Worm (Caenorhabditis elegans) whole organism, L1 larva: ENCODE results near the gene F14F9.4.

Experiments
- C16A3.4 ChIP-seq: fragments of 150-350 bp; optimal IDR thresholded peaks from 2 replicates; lab custom pipeline; 2014; ENCODE audit warnings: missing biosample characterization, missing genetic modification characterization
- dsc-1 ChIP-seq: sonication (generic microtip); optimal IDR thresholded peaks from 2 replicates; lab custom pipeline; 2016; ENCODE audit warnings: mild to moderate bottlenecking, missing genetic modification characterization, missing compliant biosample characterization
- efl-1 ChIP-seq, 4 experiments: fragments of 150-350 bp; optimal IDR thresholded peaks in 3 of 4; peaks in 1 of 4; 1 replicate in 1 of 4; 2 replicates in 3 of 4; lab custom pipeline; 2014; ENCODE audit warnings: missing biosample characterization in 2 of 4, missing genetic modification characterization in 2 of 4, missing genetic modification reagents in 2 of 4
- egl-13 ChIP-seq: sonication (generic microtip); optimal IDR thresholded peaks from 2 replicates; lab custom pipeline; 2016; ENCODE audit warnings: missing genotype, missing genetic modification reagents, missing genetic modification characterization, missing compliant biosample characterization
- elt-2 ChIP-seq: sonication (generic microtip); optimal IDR thresholded peaks from 2 replicates; lab custom pipeline; 2016; ENCODE audit warnings: missing genetic modification characterization, mild to moderate bottlenecking, inconsistent platforms, missing compliant biosample characterization, missing genetic modification reagents
- elt-3 ChIP-seq, 6 experiments: fragments of 150-350 bp in 1 of 6; sonication (generic microtip); optimal IDR thresholded peaks; 2 replicates each; lab custom pipeline; 2017 to 2018; ENCODE audit warnings: missing biosample characterization in 6 of 6, missing genetic modification characterization in 6 of 6, inconsistent platforms in 1 of 6
- ets-5 ChIP-seq: fragments of 200-800 bp; sonication (Bioruptor generic); IDR thresholded peaks from 2 replicates; pipeline ENCODE4 v1.3.6; 2022; ENCODE audit warnings: missing genetic modification characterization, missing compliant biosample characterization
- fkh-10 ChIP-seq: sonication (generic microtip); optimal IDR thresholded peaks from 2 replicates; lab custom pipeline; 2017; ENCODE audit warnings: missing biosample characterization, missing genetic modification reagents, missing genetic modification characterization
- fkh-4 ChIP-seq: sonication (generic microtip); optimal IDR thresholded peaks from 2 replicates; lab custom pipeline; 2016; ENCODE audit warnings: missing compliant biosample characterization, missing genetic modification characterization, borderline replicate concordance
- fkh-8 ChIP-seq: sonication (generic microtip); optimal IDR thresholded peaks from 2 replicates; lab custom pipeline; 2016; ENCODE audit warnings: mild to moderate bottlenecking, missing genetic modification characterization, missing compliant biosample characterization
- fos-1 ChIP-seq: fragments of 150-350 bp; optimal IDR thresholded peaks from 2 replicates; lab custom pipeline; 2014; ENCODE audit warnings: missing biosample characterization, missing genetic modification characterization
- hlh-4 ChIP-seq: sonication (generic microtip); optimal IDR thresholded peaks from 2 replicates; lab custom pipeline; 2016; ENCODE audit warnings: mild to moderate bottlenecking, missing genetic modification characterization, missing compliant biosample characterization
- irx-1 ChIP-seq: sonication (generic microtip); optimal IDR thresholded peaks from 2 replicates; lab custom pipeline; 2016; ENCODE audit warnings: missing genetic modification characterization, missing compliant biosample characterization
- isw-1 ChIP-seq: fragments of 200-800 bp; sonication (Bioruptor generic); IDR thresholded peaks from 2 replicates; pipeline ENCODE4 v1.3.6; 2022; ENCODE audit warnings: missing genetic modification characterization, missing compliant biosample characterization
- lin-13 ChIP-seq: fragments of 150-350 bp; optimal IDR thresholded peaks from 2 replicates; lab custom pipeline; 2014; ENCODE audit warnings: missing biosample characterization, missing genetic modification reagents, missing genetic modification characterization
- lin-14 ChIP-seq: fragments of 200-800 bp; sonication (Bioruptor generic); optimal IDR thresholded peaks from 2 replicates; lab custom pipeline; 2018; ENCODE audit warnings: mild to moderate bottlenecking, missing genetic modification characterization, moderate library complexity, missing compliant biosample characterization
- lin-39 ChIP-seq: fragments of 150-350 bp; optimal IDR thresholded peaks from 2 replicates; lab custom pipeline; 2014; ENCODE audit warnings: missing biosample characterization, missing genetic modification reagents, missing genetic modification characterization
- lir-3 ChIP-seq: sonication (generic microtip); optimal IDR thresholded peaks from 2 replicates; lab custom pipeline; 2016; ENCODE audit warnings: mild to moderate bottlenecking, missing genetic modification characterization, moderate library complexity, missing compliant biosample characterization; ENCODE audit not compliant: poor library complexity
- lsy-2 ChIP-seq, 2 experiments: fragments of 150-350 bp; optimal IDR thresholded peaks; 2 replicates each; lab custom pipeline; 2014; ENCODE audit warnings: missing biosample characterization in 2 of 2, missing genetic modification characterization in 2 of 2
- mab-9 ChIP-seq: fragments of 200-800 bp; sonication (Bioruptor generic); IDR thresholded peaks from 2 replicates; pipeline ENCODE4 v1.3.6; 2022; ENCODE audit warnings: missing genetic modification reagents, missing genetic modification characterization, missing compliant biosample characterization
- nhr-12 ChIP-seq: sonication (generic microtip); optimal IDR thresholded peaks from 2 replicates; lab custom pipeline; 2017; ENCODE audit warnings: missing biosample characterization, missing genetic modification characterization
- nhr-19 ChIP-seq: fragments of 200-800 bp; sonication (Bioruptor generic); conservative IDR thresholded peaks from 2 replicates; pipeline ENCODE4 v1.3.6; 2022; ENCODE audit warnings: missing genetic modification characterization, missing compliant biosample characterization
- nhr-47 ChIP-seq: sonication (generic microtip); optimal IDR thresholded peaks from 2 replicates; lab custom pipeline; 2016; ENCODE audit warnings: mild to moderate bottlenecking, missing genetic modification characterization, moderate library complexity, missing compliant biosample characterization
- nhr-71 ChIP-seq: sonication (generic microtip); optimal IDR thresholded peaks from 2 replicates; lab custom pipeline; 2016; ENCODE audit warnings: mild to moderate bottlenecking, missing genetic modification characterization, moderate library complexity, missing compliant biosample characterization
- nhr-77 ChIP-seq: fragments of 150-350 bp; optimal IDR thresholded peaks from 2 replicates; lab custom pipeline; 2014; ENCODE audit warnings: missing biosample characterization, missing genetic modification characterization
- nhr-85 ChIP-seq: sonication (generic microtip); peaks from one replicate; lab custom pipeline; 2016; ENCODE audit warnings: missing genetic modification characterization, inconsistent platforms, missing compliant biosample characterization
- nhr-90 ChIP-seq: sonication (generic microtip); optimal IDR thresholded peaks from 2 replicates; lab custom pipeline; 2016; ENCODE audit warnings: mild to moderate bottlenecking, missing genetic modification characterization, missing compliant biosample characterization; ENCODE audit not compliant: poor library complexity
- snpc-4 ChIP-seq: fragments of 150-350 bp; optimal IDR thresholded peaks from 2 replicates; lab custom pipeline; 2014; ENCODE audit warnings: missing biosample characterization, missing genetic modification characterization
- sox-4 ChIP-seq: sonication (generic microtip); optimal IDR thresholded peaks from 2 replicates; lab custom pipeline; 2016; ENCODE audit warnings: missing genetic modification characterization, missing compliant biosample characterization
- sptf-1 ChIP-seq: fragments of 150-350 bp; optimal IDR thresholded peaks from 2 replicates; lab custom pipeline; 2014; ENCODE audit warnings: missing biosample characterization, missing genetic modification characterization
- tlp-1 ChIP-seq: fragments of 150-350 bp; optimal IDR thresholded peaks from 2 replicates; lab custom pipeline; 2014; ENCODE audit warnings: missing biosample characterization, missing genetic modification characterization
- unc-62 ChIP-seq: fragments of 150-350 bp; optimal IDR thresholded peaks from 2 replicates; lab custom pipeline; 2014; ENCODE audit warnings: missing biosample characterization, missing genetic modification reagents, missing genetic modification characterization
- unc-86 ChIP-seq: sonication (generic microtip); optimal IDR thresholded peaks from 2 replicates; lab custom pipeline; 2016; ENCODE audit warnings: missing genetic modification characterization, missing compliant biosample characterization
- vab-15 ChIP-seq: sonication (generic microtip); optimal IDR thresholded peaks from 2 replicates; lab custom pipeline; 2017; ENCODE audit warnings: missing genotype, mild to moderate bottlenecking, missing genetic modification characterization, missing compliant biosample characterization
- zag-1 ChIP-seq: fragments of 150-350 bp; optimal IDR thresholded peaks from 2 replicates; lab custom pipeline; 2014; ENCODE audit warnings: missing biosample characterization, missing genetic modification characterization
- ztf-4 ChIP-seq: fragments of 150-350 bp; optimal IDR thresholded peaks from 2 replicates; lab custom pipeline; 2014; ENCODE audit warnings: missing biosample characterization, missing genetic modification characterization

F14F9.4 gene

DNA sequence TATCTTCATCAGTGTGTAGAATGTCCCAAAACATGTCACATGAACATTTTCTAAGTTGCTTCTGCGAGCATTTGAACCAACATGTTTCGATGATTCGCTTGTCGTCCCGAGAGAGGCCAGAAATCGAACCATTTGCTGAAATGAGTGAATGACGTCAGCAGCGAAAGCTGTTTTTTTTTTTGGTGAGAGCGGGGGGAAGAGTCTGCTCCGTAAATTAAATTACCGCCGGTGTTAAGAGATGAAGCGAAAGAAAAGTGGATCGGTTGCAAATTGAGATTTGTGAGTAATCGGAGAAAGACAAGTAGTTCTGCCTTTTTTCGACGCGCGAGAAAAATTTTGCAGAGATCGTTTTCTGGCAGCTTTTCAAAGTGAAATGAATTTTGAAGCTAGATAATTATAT is 44.2 kb upstream of the F14F9.4 start (continued):
- no peak for TF ChIP-seq fkh-4 (tag; lab: Kevin White, UChicago)
- TF ChIP-seq nhr-77 (tag; lab: Kevin White, UChicago): no peak
- no peak for TF ChIP-seq zag-1 (tag; lab: Kevin White, UChicago)
- TF ChIP-seq sptf-1 (tag; lab: Kevin White, UChicago): no peak
- no peak for TF ChIP-seq unc-62 (GFP tag; lab: Kevin White, UChicago)
- no peak for TF ChIP-seq sox-4 (tag; lab: Kevin White, UChicago)
- no peak for TF ChIP-seq dsc-1 (tag; lab: Kevin White, UChicago)
- TF ChIP-seq nhr-12 (tag; lab: Kevin White, UChicago): no peak
- TF ChIP-seq tlp-1 (tag; lab: Kevin White, UChicago): no peak
- no peak for TF ChIP-seq hlh-4 (tag; lab: Kevin White, UChicago)
- no peak for TF ChIP-seq nhr-90 (tag; lab: Kevin White, UChicago)
- TF ChIP-seq elt-3 (tag; optimal IDR thresholded peaks at IDR 0.05; lab: Kevin White, UChicago): no peak
- no peak for TF ChIP-seq ztf-4 (tag; lab: Kevin White, UChicago)
- TF ChIP-seq irx-1 (tag; lab: Kevin White, UChicago): no peak
- no peak for TF ChIP-seq mab-9 (GFP tag; lab: Robert Waterston, UW)
- TF ChIP-seq, all 84 proteins: peak for 7

DNA sequence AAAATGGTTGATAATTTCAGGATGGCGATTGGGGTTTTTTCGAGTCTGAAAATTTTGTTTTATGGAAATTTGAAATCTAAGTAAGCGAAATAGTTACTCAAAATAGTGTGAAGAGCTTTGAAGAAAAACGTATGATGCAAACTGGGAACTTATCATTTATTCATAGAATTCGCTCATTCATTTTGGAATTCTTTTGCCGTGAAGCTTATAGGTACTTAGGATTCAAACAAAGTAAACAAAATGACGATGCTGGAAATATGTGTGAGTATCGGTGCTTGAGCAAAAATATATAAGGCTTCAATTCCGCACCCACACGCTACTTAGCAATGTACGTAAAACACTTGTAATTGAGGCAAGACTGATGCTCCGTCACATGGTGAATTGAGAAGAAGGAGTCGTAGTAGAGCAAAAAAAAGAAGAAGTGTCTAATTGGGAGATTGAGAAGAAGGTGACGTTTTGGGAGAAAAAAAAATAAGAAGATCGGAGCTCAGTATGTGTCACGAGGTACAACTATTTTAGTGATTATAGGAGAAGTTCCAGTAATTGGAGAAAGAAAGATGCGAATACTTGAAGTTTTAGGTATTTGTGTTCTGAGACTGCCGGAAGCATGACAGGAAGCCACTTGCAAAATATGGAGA is 42.9 kb upstream of the F14F9.4 start, which contains the start of gene glb-32:
TSS of gene glb-32 (minus strand) at position 51 of the 638 bp plus-strand sequence.
- TF ChIP-seq unc-86 (tag; lab: Kevin White, UChicago) (peak; percentile 75), nhr-71 (tag; lab: Kevin White, UChicago) (peak; percentile 48), egl-13 (tag; lab: Kevin White, UChicago) (peak; percentile 80), vab-15 (tag; lab: Kevin White, UChicago) (no peak), nhr-47 (peak; percentile 24), efl-1 (optimal IDR thresholded peaks at IDR 0.05; lab: Kevin White, UChicago) (no peak), efl-1 (GFP tag; optimal IDR thresholded peaks at IDR 0.05 in 1 of 2; lab: Kevin White, UChicago) (no peak), lin-14 (GFP tag; lab: Kevin White, UChicago) (peak; percentile 71)

DNA sequence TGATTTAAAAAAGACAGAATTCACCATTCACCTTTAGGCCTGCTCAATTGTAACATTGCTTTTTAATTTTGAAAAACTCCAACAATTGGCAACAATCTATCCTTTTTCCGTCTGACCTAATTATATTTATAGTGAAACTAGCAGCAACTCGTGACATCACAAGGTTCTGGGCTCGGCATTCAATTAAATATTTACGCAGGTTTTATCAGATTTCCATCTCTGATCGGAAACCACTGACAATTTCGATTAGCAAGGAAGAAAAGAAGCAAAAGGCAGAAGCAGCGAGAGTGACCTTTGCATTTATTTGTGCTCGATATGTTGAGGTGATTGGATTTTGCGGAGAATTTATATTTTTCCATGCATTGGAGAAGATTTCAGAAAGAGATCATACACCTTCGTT is 42.2 kb upstream of the F14F9.4 start:
- TF ChIP-seq fkh-8 (tag; lab: Kevin White, UChicago) (peak; percentile 3), lin-13 (GFP tag; lab: Kevin White, UChicago) (no peak), fos-1 (no peak), lin-14 (GFP tag; lab: Kevin White, UChicago) (peak; percentile 59), nhr-47 (peak; percentile 18), fkh-10 (GFP tag; lab: Kevin White, UChicago) (peak; percentile 52), lsy-2 (tag; optimal IDR thresholded peaks at IDR 0.05; lab: Kevin White, UChicago) (peak in 1 of 2 experiments; percentile 2), ets-5 (GFP tag; lab: Robert Waterston, UW) (no peak), elt-2 (no peak), lin-39 (no peak)
- TF ChIP-seq, all 84 proteins: peak for 5

DNA sequence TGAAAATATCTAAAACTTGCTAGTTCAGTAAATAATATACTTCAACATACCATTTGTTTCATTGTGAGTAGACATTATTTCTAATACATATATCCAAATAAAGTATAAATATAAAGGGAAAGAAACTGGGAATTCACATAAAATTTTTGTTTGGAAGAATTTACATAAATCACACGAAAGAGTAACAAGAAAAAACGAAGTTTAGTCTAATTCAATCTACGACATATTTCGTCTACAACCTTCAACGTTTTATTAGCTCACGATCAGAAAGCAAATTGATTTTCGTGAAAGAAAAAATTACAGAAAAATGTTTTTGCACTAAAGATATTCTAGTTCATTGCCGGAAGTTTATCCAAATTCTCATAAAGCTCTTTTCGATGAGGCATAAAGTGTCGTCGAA is 35.5 kb upstream of the F14F9.4 start, which contains the start of gene C04F5.2:
TSS of gene C04F5.2 (minus strand) at position 101 of the 400 bp plus-strand sequence.
- TF ChIP-seq snpc-4 (tag; lab: Kevin White, UChicago) (no peak), nhr-19 (GFP tag; lab: Robert Waterston, UW) (no peak), fkh-10 (GFP tag; lab: Kevin White, UChicago) (no peak), nhr-85 (tag; lab: Kevin White, UChicago) (no peak)
- TF ChIP-seq, all 84 proteins: peak for 0

DNA sequence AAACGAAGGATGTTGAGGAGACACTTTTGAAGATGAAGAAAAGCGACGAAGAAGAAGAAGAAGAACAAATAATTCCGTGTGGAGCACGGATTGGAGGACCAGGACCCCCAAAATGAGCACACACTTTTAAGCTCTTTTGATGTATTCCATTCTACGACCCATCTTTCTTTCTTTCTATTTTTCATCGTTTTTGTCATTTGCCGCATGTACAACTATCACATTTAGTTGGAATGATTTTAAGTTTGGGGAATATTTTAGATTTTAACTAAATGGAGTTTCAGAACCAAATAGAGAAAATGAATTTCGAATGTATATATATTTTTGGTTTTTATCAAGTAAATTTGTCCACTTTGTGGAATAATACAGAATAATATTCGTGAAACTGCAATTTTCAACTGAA is 33.6 kb upstream of the F14F9.4 start, which contains the start of gene unc-46:
TSS of gene unc-46 (minus strand) at position 101 of the 400 bp plus-strand sequence.
- TF ChIP-seq efl-1 (optimal IDR thresholded peaks at IDR 0.05; lab: Kevin White, UChicago) (no peak), efl-1 (GFP tag; optimal IDR thresholded peaks at IDR 0.05 in 1 of 2; lab: Kevin White, UChicago) (peak in 1 of 2 experiments; percentile 72), C16A3.4 (tag; lab: Kevin White, UChicago) (no peak), lir-3 (tag; lab: Kevin White, UChicago) (no peak), isw-1 (GFP tag; lab: Robert Waterston, UW) (no peak)
- TF ChIP-seq, all 84 proteins: peak for 1
